Fruit fly (Drosophila melanogaster): Measurements from ENCODE around the gene btn.

btn gene

DNA sequence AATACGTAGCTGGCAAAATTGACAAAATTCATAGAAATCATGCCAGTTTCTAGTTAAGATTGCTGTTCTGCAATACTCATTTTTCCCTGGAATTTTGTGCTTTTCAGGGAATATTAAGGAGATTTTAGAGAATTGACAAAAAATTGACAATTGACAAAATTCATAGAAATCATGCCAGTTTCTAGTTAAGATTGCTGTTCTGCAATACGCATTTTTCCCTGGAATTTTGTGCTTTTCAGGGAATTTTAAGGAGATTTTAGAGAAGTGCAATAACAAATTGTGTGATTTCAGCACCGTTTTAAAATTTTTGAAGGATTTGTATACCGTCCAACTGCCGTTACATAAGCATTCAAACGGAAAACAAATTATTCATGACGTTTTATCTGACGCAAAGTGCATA is 2.3 kb upstream of the btn start:
- TF ChIP-seq row (GFP tag; IDR thresholded peaks at IDR 0.05) = no peak
- TF ChIP-seq CG18764 (GFP tag; optimal IDR thresholded peaks at IDR 0.05) = no peak
- no peak for TF ChIP-seq insv (GFP tag; optimal IDR thresholded peaks at IDR 0.05)
- TF ChIP-seq CG7556 (GFP tag; optimal IDR thresholded peaks at IDR 0.05) = no peak
- no peak for TF ChIP-seq CG4854 (GFP tag; optimal IDR thresholded peaks at IDR 0.05)
- no peak for TF ChIP-seq Hr39 (optimal IDR thresholded peaks at IDR 0.05)
- no peak for TF ChIP-seq Asciz (GFP tag; optimal IDR thresholded peaks at IDR 0.05)
- TF ChIP-seq abd-A (tag; optimal IDR thresholded peaks at IDR 0.05) = no peak
- TF ChIP-seq trem (tag; optimal IDR thresholded peaks at IDR 0.05) = no peak
- TF ChIP-seq YL-1 (GFP tag; optimal IDR thresholded peaks at IDR 0.05) = no peak
- TF ChIP-seq CG31441 (GFP tag; IDR thresholded peaks at IDR 0.05) = no peak
- no peak for TF ChIP-seq CG11696 (GFP tag; IDR thresholded peaks at IDR 0.05)
- no peak for TF ChIP-seq CG13123 (GFP tag; optimal IDR thresholded peaks at IDR 0.05)
- no peak for TF ChIP-seq Hr78 (GFP tag; optimal IDR thresholded peaks at IDR 0.05)
- no peak for TF ChIP-seq Mad (GFP tag; optimal IDR thresholded peaks at IDR 0.05)
- TF ChIP-seq CG2120 (GFP tag; optimal IDR thresholded peaks at IDR 0.05) = peak; percentile 5
- no peak for TF ChIP-seq tx (GFP tag; optimal IDR thresholded peaks at IDR 0.05)
- TF ChIP-seq CG33557 (GFP tag; optimal IDR thresholded peaks at IDR 0.05) = no peak
- TF ChIP-seq esg (GFP tag; conservative IDR thresholded peaks at IDR 0.05) = no peak
- TF ChIP-seq unpg (GFP tag; optimal IDR thresholded peaks at IDR 0.05) = no peak
- TF ChIP-seq CG30431 (GFP tag; optimal IDR thresholded peaks at IDR 0.05) = no peak
- no peak for TF ChIP-seq CG30020 (tag; optimal IDR thresholded peaks at IDR 0.05)
- TF ChIP-seq CG8765 (GFP tag; IDR thresholded peaks at IDR 0.05) = no peak
- TF ChIP-seq sna (GFP tag; IDR thresholded peaks at IDR 0.05; ENCODE audit: partially characterized antibody) = no peak
- no peak for TF ChIP-seq CG2875 (GFP tag; optimal IDR thresholded peaks at IDR 0.05)
- TF ChIP-seq CG13424 (tag; optimal IDR thresholded peaks at IDR 0.05) = no peak
- TF ChIP-seq ash1 (GFP tag; optimal IDR thresholded peaks at IDR 0.05) = no peak
- peak; percentile 83 for TF ChIP-seq sens (GFP tag)
- TF ChIP-seq CG13624 (GFP tag; optimal IDR thresholded peaks at IDR 0.05) = no peak
- no peak for TF ChIP-seq gcm (GFP tag; optimal IDR thresholded peaks at IDR 0.05)
- TF ChIP-seq CG7745 (tag; optimal IDR thresholded peaks at IDR 0.05) = no peak
- TF ChIP-seq danr (GFP tag; IDR thresholded peaks at IDR 0.05) = no peak
- peak; percentile 79 for TF ChIP-seq grau (tag; optimal IDR thresholded peaks at IDR 0.05)
- TF ChIP-seq pan (optimal IDR thresholded peaks at IDR 0.05) = no peak
- TF ChIP-seq pan (GFP tag; optimal IDR thresholded peaks at IDR 0.05 in 1 of 2, IDR thresholded peaks at IDR 0.05 in 1 of 2) = no peak
- TF ChIP-seq lab (GFP tag; optimal IDR thresholded peaks at IDR 0.05) = no peak
- peak in 1 of 2 experiments; percentile 66 for TF ChIP-seq Pdp1 (GFP tag; optimal IDR thresholded peaks at IDR 0.05)
- TF ChIP-seq gem (tag; optimal IDR thresholded peaks at IDR 0.05) = peak; percentile 6

DNA sequence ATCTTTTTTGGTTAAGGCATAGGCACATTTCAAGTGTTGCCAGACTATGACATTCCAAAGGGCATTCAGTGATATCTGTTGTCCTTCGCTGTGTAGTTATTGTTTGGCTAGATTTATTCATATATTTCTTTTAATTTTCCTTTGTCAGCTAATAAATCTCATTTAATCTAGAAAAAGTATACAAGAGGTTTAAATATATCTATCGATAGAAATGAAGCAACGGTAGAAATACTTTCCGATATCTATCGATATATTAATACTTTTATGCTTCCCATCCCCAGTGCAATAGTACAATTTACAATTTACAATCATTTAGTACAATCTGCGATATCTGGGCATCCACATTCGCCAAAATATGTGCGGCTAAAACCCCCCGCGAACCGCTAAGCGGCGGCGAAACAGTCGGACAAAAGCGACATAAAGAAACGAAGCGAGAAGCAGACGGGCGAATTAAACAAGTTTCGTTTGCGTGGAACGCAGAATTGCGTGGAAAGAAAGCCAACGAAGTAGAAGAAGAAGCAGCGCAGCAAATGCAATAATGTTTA is 1.1 kb upstream of the btn start, which contains the start of gene Efa6:
TSS of gene Efa6 (plus strand) at position 337 of the 545 bp plus-strand sequence.
- TF ChIP-seq CG6272 (GFP tag; IDR thresholded peaks at IDR 0.05) (0 out of 2 replicates have a peak, but pooled peaks have one; percentile 5), grn (GFP tag; optimal IDR thresholded peaks at IDR 0.05) (peak; percentile 93), az2 (GFP tag; optimal IDR thresholded peaks at IDR 0.05) (peak; percentile 26), Atf-2 (GFP tag; optimal IDR thresholded peaks at IDR 0.05) (no peak), CG4360 (GFP tag; IDR thresholded peaks at IDR 0.05) (no peak), crp (GFP tag; optimal IDR thresholded peaks at IDR 0.05) (no peak), fru (optimal IDR thresholded peaks at IDR 0.05) (no peak), YL-1 (GFP tag; optimal IDR thresholded peaks at IDR 0.05) (peak; percentile 44), CG8478 (optimal IDR thresholded peaks at IDR 0.05) (no peak), scrt (GFP tag; optimal IDR thresholded peaks at IDR 0.05) (no peak), CG5180 (GFP tag; optimal IDR thresholded peaks at IDR 0.05) (no peak), ATbp (GFP tag; optimal IDR thresholded peaks at IDR 0.05) (no peak), unc-4 (GFP tag; IDR thresholded peaks at IDR 0.05; ENCODE audit: partially characterized antibody) (peak; percentile 97), rib (GFP tag; IDR thresholded peaks at IDR 0.05) (peak; percentile 54; the same call in 1 of the 2 replicates), luna (GFP tag; optimal IDR thresholded peaks at IDR 0.05) (no peak), CG14441 (GFP tag; IDR thresholded peaks at IDR 0.05) (no peak), CG12942 (GFP tag; optimal IDR thresholded peaks at IDR 0.05) (peak; percentile 41)

Measured in whole organism, embryonic.